Worm (Caenorhabditis elegans): ENCODE results near the gene twk-13.

DNA sequence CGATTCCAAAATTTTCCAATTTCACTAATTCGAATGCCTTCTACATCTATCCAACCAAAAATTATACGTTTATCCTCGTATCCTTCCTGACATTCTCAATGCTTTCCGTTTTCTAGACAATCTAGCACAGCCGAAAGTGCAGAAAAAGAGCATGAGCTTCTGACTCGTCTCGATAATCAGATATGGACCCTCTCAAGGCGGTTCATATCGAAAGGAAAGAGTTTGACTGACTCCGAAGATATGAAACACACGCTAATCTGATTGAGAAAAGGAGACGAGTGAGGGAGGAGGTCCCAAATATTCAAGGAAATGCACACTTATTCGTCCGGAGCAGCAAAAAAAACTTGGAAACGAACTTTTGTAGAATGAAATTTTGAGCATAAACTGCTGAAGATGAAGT lies 8.6 kb downstream of the twk-13 start:
- TF ChIP-seq W03F9.2 (tag; optimal IDR thresholded peaks at IDR 0.05): no peak
- no peak for TF ChIP-seq him-1 (tag; optimal IDR thresholded peaks at IDR 0.05)
- no peak for TF ChIP-seq dao-5 (tag; optimal IDR thresholded peaks at IDR 0.05)

Measured in whole organism, L4/young adult.